Fruit fly (Drosophila melanogaster) whole organism, embryonic: Measurements from ENCODE around the gene alphaSnap.

Experiments
- Adf1 ChIP-seq: fragments of 200-800 bp; sonication (Bioruptor generic); IDR thresholded peaks from 2 replicates; pipeline ENCODE4 v1.3.6; 2022; ENCODE audit warnings: missing biosample characterization, missing genetic modification characterization
- BtbVII ChIP-seq: fragments of 200-800 bp; sonication (Bioruptor generic); optimal IDR thresholded peaks from 3 replicates; lab custom pipeline; 2017; ENCODE audit warnings: missing biosample characterization, mild to moderate bottlenecking, missing genetic modification characterization
- Bteb2 ChIP-seq: fragments of 200-800 bp; sonication (Bioruptor generic); optimal IDR thresholded peaks from 2 replicates; lab custom pipeline; 2016; ENCODE audit warnings: missing biosample characterization, missing genetic modification characterization
- CG10209 ChIP-seq: fragments of 200-800 bp; sonication (Bioruptor generic); optimal IDR thresholded peaks from 3 replicates; lab custom pipeline; 2017; ENCODE audit warnings: missing biosample characterization, mild to moderate bottlenecking, missing genetic modification characterization, missing genetic modification reagents
- CG10543 ChIP-seq: fragments of 200-800 bp; sonication (Bioruptor generic); optimal IDR thresholded peaks from 3 replicates; lab custom pipeline; 2017; ENCODE audit warnings: missing biosample characterization, mild to moderate bottlenecking, missing genetic modification characterization, moderate library complexity
- CG12769 ChIP-seq: fragments of 200-800 bp; sonication (Bioruptor generic); optimal IDR thresholded peaks from 2 replicates; lab custom pipeline; 2019; ENCODE audit warnings: missing biosample characterization, mild to moderate bottlenecking, missing genetic modification characterization, moderate library complexity
- CG13894 ChIP-seq: fragments of 200-800 bp; sonication (Bioruptor generic); optimal IDR thresholded peaks from 3 replicates; lab custom pipeline; 2018; ENCODE audit warnings: missing biosample characterization, mild to moderate bottlenecking, missing genetic modification characterization, moderate library complexity
- CG14965 ChIP-seq: fragments of 200-800 bp; sonication (Bioruptor generic); optimal IDR thresholded peaks from 2 replicates; lab custom pipeline; 2016; ENCODE audit warnings: missing biosample characterization, missing genetic modification characterization, borderline replicate concordance
- CG17328 ChIP-seq: fragments of 200-800 bp; sonication (Bioruptor generic); IDR thresholded peaks from 2 replicates; pipeline ENCODE4 v1.3.6; 2022; ENCODE audit warnings: missing biosample characterization, missing genetic modification characterization
- CG17359 ChIP-seq: fragments of 200-800 bp; sonication (Bioruptor generic); optimal IDR thresholded peaks from 3 replicates; lab custom pipeline; 2018; ENCODE audit warnings: missing biosample characterization, mild to moderate bottlenecking, missing genetic modification characterization, moderate library complexity
- CG18011 ChIP-seq: fragments of 200-800 bp; sonication (Bioruptor generic); optimal IDR thresholded peaks from 2 replicates; lab custom pipeline; 2017; ENCODE audit warnings: missing biosample characterization, missing genetic modification characterization, mild to moderate bottlenecking, moderate library complexity, missing genotype
- CG2129 ChIP-seq: fragments of 200-800 bp; sonication (Bioruptor generic); IDR thresholded peaks from 2 replicates; pipeline ENCODE4 v1.3.6; 2022; ENCODE audit warnings: missing biosample characterization, missing genetic modification characterization; ENCODE audit not compliant: partially characterized antibody
- CG31365 ChIP-seq: fragments of 200-800 bp; sonication (Bioruptor generic); optimal IDR thresholded peaks from 2 replicates; lab custom pipeline; 2018; ENCODE audit warnings: missing biosample characterization, mild to moderate bottlenecking, missing genetic modification characterization
- CG34422 ChIP-seq: fragments of 200-800 bp; sonication (Bioruptor generic); IDR thresholded peaks from 3 replicates; pipeline ENCODE4 v1.3.6; 2022; ENCODE audit warnings: missing biosample characterization, missing genetic modification characterization
- CG3847 ChIP-seq: fragments of 200-800 bp; sonication (Bioruptor generic); IDR thresholded peaks from 2 replicates; pipeline ENCODE4 v1.3.6; 2022; ENCODE audit warnings: missing biosample characterization, missing genetic modification characterization
- CG6175 ChIP-seq: fragments of 200-800 bp; sonication (Bioruptor generic); IDR thresholded peaks from 3 replicates; pipeline ENCODE4 v1.3.6; 2022; ENCODE audit warnings: missing biosample characterization, missing genetic modification characterization
- CG7987 ChIP-seq: fragments of 200-800 bp; sonication (Bioruptor generic); optimal IDR thresholded peaks from 2 replicates; lab custom pipeline; 2018; ENCODE audit warnings: missing biosample characterization, mild to moderate bottlenecking, missing genetic modification characterization, moderate library complexity
- CG8290 ChIP-seq, 3 experiments: fragments of 200-800 bp; sonication (Bioruptor generic); optimal IDR thresholded peaks; 2 replicates each; lab custom pipeline; 2016 to 2019; ENCODE audit warnings: missing biosample characterization in 3 of 3, missing genetic modification characterization in 3 of 3, mild to moderate bottlenecking in 2 of 3, moderate library complexity in 1 of 3
- Chrac-16 ChIP-seq: fragments of 200-800 bp; sonication (Bioruptor generic); optimal IDR thresholded peaks from 3 replicates; lab custom pipeline; 2016; ENCODE audit warnings: missing biosample characterization, missing genetic modification characterization
- Drgx ChIP-seq: fragments of 200-800 bp; sonication (Bioruptor generic); IDR thresholded peaks from 2 replicates; pipeline ENCODE4 v1.3.6; 2022; ENCODE audit warnings: missing biosample characterization, missing genetic modification characterization
- HHEX ChIP-seq: fragments of 200-800 bp; sonication (Bioruptor generic); optimal IDR thresholded peaks from 3 replicates; lab custom pipeline; 2017; ENCODE audit warnings: missing biosample characterization, mild to moderate bottlenecking, missing genetic modification characterization, missing genetic modification reagents
- HLH4C ChIP-seq: fragments of 200-800 bp; sonication (Bioruptor generic); IDR thresholded peaks from 3 replicates; pipeline ENCODE4 v1.3.6; 2022; ENCODE audit warnings: missing biosample characterization, missing genetic modification characterization; ENCODE audit not compliant: partially characterized antibody
- Lim3 ChIP-seq: fragments of 200-800 bp; sonication (Bioruptor generic); IDR thresholded peaks from 2 replicates; pipeline ENCODE4 v1.3.6; 2022; ENCODE audit warnings: missing biosample characterization, missing genetic modification characterization
- Med ChIP-seq: fragments of 200-800 bp; sonication (Bioruptor generic); peaks from one replicate; lab custom pipeline; 2016; ENCODE audit warnings: missing biosample characterization, missing genetic modification characterization, mild to moderate bottlenecking, inconsistent platforms, moderate library complexity
- Meics ChIP-seq: fragments of 200-800 bp; sonication (Bioruptor generic); optimal IDR thresholded peaks from 2 replicates; lab custom pipeline; 2017; ENCODE audit warnings: missing biosample characterization, mild to moderate bottlenecking, missing genetic modification characterization
- NFAT ChIP-seq: fragments of 200-800 bp; sonication (Bioruptor generic); IDR thresholded peaks from 2 replicates; pipeline ENCODE4 v1.3.6; 2022; ENCODE audit warnings: missing biosample characterization, missing genetic modification characterization
- Rfx ChIP-seq: fragments of 200-800 bp; sonication (Bioruptor generic); IDR thresholded peaks from 2 replicates; pipeline ENCODE4 v1.3.6; 2022; ENCODE audit warnings: missing biosample characterization, missing genetic modification characterization
- Trl ChIP-seq, 3 experiments: fragments of >200 bp in 2 of 3; fragments of 200-800 bp in 1 of 3; sonication (Bioruptor generic) in 1 of 3; optimal IDR thresholded peaks; 2 replicates in 1 of 3; 3 replicates in 2 of 3; lab custom pipeline; 2016 to 2017; ENCODE audit warnings: missing biosample characterization in 1 of 3, missing genetic modification characterization in 1 of 3
- az2 ChIP-seq: fragments of 200-800 bp; sonication (Bioruptor generic); optimal IDR thresholded peaks from 3 replicates; lab custom pipeline; 2016; ENCODE audit warnings: missing biosample characterization, missing genetic modification characterization
- bcd ChIP-seq: fragments of 200-800 bp; sonication (Bioruptor generic); optimal IDR thresholded peaks from 2 replicates; lab custom pipeline; 2017; ENCODE audit warnings: missing biosample characterization, mild to moderate bottlenecking, missing genetic modification characterization
- chinmo ChIP-seq: fragments of 200-800 bp; sonication (Bioruptor generic); IDR thresholded peaks from 4 replicates; pipeline ENCODE4 v1.3.6; 2022; ENCODE audit warnings: missing biosample characterization, missing genetic modification characterization; ENCODE audit not compliant: partially characterized antibody
- crol ChIP-seq: fragments of 200-800 bp; sonication (Bioruptor generic); IDR thresholded peaks from 2 replicates; pipeline ENCODE4 v1.3.6; 2022; ENCODE audit warnings: missing biosample characterization, missing genetic modification characterization
- da ChIP-seq: fragments of 200-800 bp; sonication (Bioruptor generic); optimal IDR thresholded peaks from 2 replicates; lab custom pipeline; 2016; ENCODE audit warnings: missing biosample characterization, missing genetic modification characterization
- dmrt99B ChIP-seq: fragments of 200-800 bp; sonication (Bioruptor generic); optimal IDR thresholded peaks from 2 replicates; lab custom pipeline; 2018; ENCODE audit warnings: missing biosample characterization, mild to moderate bottlenecking, missing genetic modification characterization, moderate library complexity
- eve ChIP-seq, 2 experiments: fragments of >200 bp; optimal IDR thresholded peaks; 2 replicates each; lab custom pipeline; 2017; ENCODE audit warnings: missing biosample characterization in 2 of 2, missing genetic modification characterization in 2 of 2
- grn ChIP-seq: fragments of 200-800 bp; sonication (Bioruptor generic); optimal IDR thresholded peaks from 3 replicates; lab custom pipeline; 2017; ENCODE audit warnings: missing biosample characterization, missing genetic modification characterization
- gsb ChIP-seq: fragments of 200-800 bp; sonication (Bioruptor generic); IDR thresholded peaks from 2 replicates; pipeline ENCODE4 v1.3.6; 2022; ENCODE audit warnings: missing biosample characterization, missing genetic modification characterization
- knrl ChIP-seq: fragments of 200-800 bp; sonication (Bioruptor generic); IDR thresholded peaks from 3 replicates; pipeline ENCODE4 v1.3.6; 2022; ENCODE audit warnings: missing biosample characterization, missing genetic modification characterization; ENCODE audit not compliant: partially characterized antibody
- lab ChIP-seq: fragments of 200-800 bp; sonication (Bioruptor generic); optimal IDR thresholded peaks from 3 replicates; lab custom pipeline; 2017; ENCODE audit warnings: missing biosample characterization, missing genetic modification characterization, mild to moderate bottlenecking, moderate library complexity, missing genetic modification reagents
- nerfin-2 ChIP-seq: fragments of 200-800 bp; sonication (Bioruptor generic); IDR thresholded peaks from 2 replicates; pipeline ENCODE4 v1.3.6; 2022; ENCODE audit warnings: missing biosample characterization, missing genetic modification characterization; ENCODE audit not compliant: partially characterized antibody
- nom ChIP-seq: fragments of 200-800 bp; sonication (Bioruptor generic); optimal IDR thresholded peaks from 2 replicates; lab custom pipeline; 2017; ENCODE audit warnings: missing biosample characterization, missing genetic modification characterization, mild to moderate bottlenecking, moderate library complexity, missing genetic modification reagents
- rib ChIP-seq: fragments of 200-800 bp; sonication (Bioruptor generic); IDR thresholded peaks from 2 replicates; pipeline ENCODE4 v1.3.6; 2022; ENCODE audit warnings: missing biosample characterization, missing genetic modification characterization
- sd ChIP-seq: fragments of 200-800 bp; sonication (Bioruptor generic); optimal IDR thresholded peaks from 3 replicates; lab custom pipeline; 2018; ENCODE audit warnings: missing biosample characterization, mild to moderate bottlenecking, missing genetic modification characterization, moderate library complexity
- sob ChIP-seq: fragments of 200-800 bp; sonication (Bioruptor generic); IDR thresholded peaks from 2 replicates; pipeline ENCODE4 v1.3.6; 2022; ENCODE audit warnings: missing biosample characterization, missing genetic modification characterization
- sug ChIP-seq: fragments of 200-800 bp; optimal IDR thresholded peaks from 2 replicates; lab custom pipeline; 2019; ENCODE audit warnings: missing biosample characterization, mild to moderate bottlenecking, missing genetic modification characterization, moderate library complexity
- vvl ChIP-seq: fragments of 200-800 bp; sonication (Bioruptor generic); IDR thresholded peaks from 2 replicates; pipeline ENCODE4 v1.3.6; 2022; ENCODE audit warnings: missing biosample characterization, missing genetic modification characterization
- zf30C ChIP-seq: fragments of 200-800 bp; sonication (Bioruptor generic); optimal IDR thresholded peaks from 3 replicates; lab custom pipeline; 2018; ENCODE audit warnings: missing biosample characterization, mild to moderate bottlenecking, missing genetic modification characterization

The alphaSnap gene

DNA sequence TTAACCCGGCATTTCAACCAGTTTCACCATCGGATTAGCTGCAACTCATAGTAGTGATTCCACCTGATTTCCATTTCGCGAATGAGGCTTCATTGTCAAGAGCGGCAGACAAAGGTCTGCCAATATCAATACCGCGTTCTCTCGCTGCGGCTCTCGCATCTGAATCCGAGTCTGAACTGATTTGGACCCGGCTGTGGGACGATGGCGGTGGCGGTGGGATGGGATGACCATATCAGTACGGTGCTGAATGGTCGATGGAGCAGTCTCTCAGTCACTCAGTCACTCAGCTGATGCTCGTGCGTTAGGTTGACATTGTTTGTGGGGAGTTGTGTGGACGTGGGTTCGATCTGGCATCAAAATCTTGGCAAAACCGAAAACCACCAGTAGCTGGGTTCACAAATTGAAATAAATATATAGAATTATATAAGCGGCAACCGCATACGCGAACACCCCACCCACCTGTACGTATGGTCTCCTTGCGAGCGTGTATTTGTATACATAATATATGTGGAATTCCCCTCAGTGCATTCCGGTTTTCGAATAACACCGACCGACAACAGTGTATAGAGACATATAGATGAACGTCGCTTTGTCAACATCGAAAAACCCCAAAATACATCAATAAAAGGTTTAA lies 3.6 kb downstream of the alphaSnap start, which contains the start of gene Spn77Ba:
Gene Spn77Ba, plus strand, starts transcription at position 235 of the 634 bp plus-strand sequence.
- TF ChIP-seq Adf1 (GFP tag; lab: Robert Waterston, UW) (peak; percentile 18; the same call in 1 of the 2 replicates), Chrac-16 (no peak), lab (GFP tag; lab: Kevin White, UChicago) (peak; percentile 22), Lim3 (GFP tag; lab: Robert Waterston, UW) (no peak), dmrt99B (no peak), CG34422 (0 out of 3 replicates have a peak, but pooled peaks have one; percentile 28), knrl (no peak), sob (GFP tag; lab: Robert Waterston, UW) (0 out of 2 replicates have a peak, but pooled peaks have one; percentile 38), CG3847 (no peak), sug (tag; lab: Kevin White, UChicago) (peak; percentile 16), nom (GFP tag; lab: Kevin White, UChicago) (peak; percentile 84), CG12769 (peak; percentile 35), eve (GFP tag; optimal IDR thresholded peaks at IDR 0.05; lab: Kevin White, UChicago) (no peak), CG31365 (tag; lab: Kevin White, UChicago) (no peak), CG18011 (no peak), bcd (no peak), crol (GFP tag; lab: Robert Waterston, UW) (peak; percentile 65), gsb (GFP tag; lab: Robert Waterston, UW) (0 out of 2 replicates have a peak, but pooled peaks have one; percentile 18), rib (GFP tag; lab: Robert Waterston, UW) (0 out of 2 replicates have a peak, but pooled peaks have one; percentile 32), CG17359 (no peak), BtbVII (GFP tag; lab: Kevin White, UChicago) (peak; percentile 24), nerfin-2 (GFP tag; lab: Robert Waterston, UW) (no peak), CG7987 (no peak), CG17328 (GFP tag; lab: Robert Waterston, UW) (no peak), az2 (GFP tag; lab: Kevin White, UChicago) (no peak), CG14965 (GFP tag; lab: Kevin White, UChicago) (no peak), CG13894 (tag; lab: Kevin White, UChicago) (peak; percentile 9), Med (peak; percentile 48), CG2129 (GFP tag; lab: Robert Waterston, UW) (no peak), Meics (GFP tag; lab: Kevin White, UChicago) (no peak), zf30C (GFP tag; lab: Kevin White, UChicago) (no peak), CG10543 (GFP tag; lab: Kevin White, UChicago) (peak; percentile 6), CG6175 (GFP tag; lab: Robert Waterston, UW) (peak; percentile 33; the same call in 1 of the 3 replicates), HLH4C (GFP tag; lab: Robert Waterston, UW) (0 out of 3 replicates have a peak, but pooled peaks have one; percentile 31), HHEX (GFP tag; lab: Kevin White, UChicago) (no peak), Drgx (GFP tag; lab: Robert Waterston, UW) (peak; percentile 53), vvl (GFP tag; lab: Robert Waterston, UW) (peak; percentile 27; the same call in 1 of the 2 replicates), CG8290 (GFP tag; optimal IDR thresholded peaks at IDR 0.05; lab: Kevin White, UChicago) (no peak), CG8290 (tag; optimal IDR thresholded peaks at IDR 0.05; lab: Kevin White, UChicago) (peak in 1 of 2 experiments; percentile 29), Bteb2 (no peak), da (GFP tag; lab: Kevin White, UChicago) (no peak), sd (tag; lab: Kevin White, UChicago) (peak; percentile 46), Rfx (GFP tag; lab: Robert Waterston, UW) (peak; percentile 36; the same call in 1 of the 2 replicates), NFAT (GFP tag; lab: Robert Waterston, UW) (0 out of 2 replicates have a peak, but pooled peaks have one; percentile 13), Trl (optimal IDR thresholded peaks at IDR 0.05; lab: Kevin White, UChicago) (peak in 1 of 2 experiments; percentile 33), Trl (GFP tag; optimal IDR thresholded peaks at IDR 0.05; lab: Kevin White, UChicago) (no peak), grn (no peak), chinmo (GFP tag; lab: Robert Waterston, UW) (0 out of 4 replicates have a peak, but pooled peaks have one; percentile 50), CG10209 (GFP tag; lab: Kevin White, UChicago) (no peak)
